Fruit fly (Drosophila melanogaster): ENCODE measurements around the gene csw.

csw gene

dm6 chrX:2123013-2123964 lies 29.3 kb downstream of the csw start, which contains the start of gene ph-d (continued):
- TF ChIP-seq CG30431 (GFP tag; optimal IDR thresholded peaks at IDR 0.05): peak; percentile 38
- no peak for TF ChIP-seq CG42726 (GFP tag; IDR thresholded peaks at IDR 0.05; ENCODE audit: partially characterized antibody)
- peak; percentile 50 for TF ChIP-seq fd96Cb (tag; optimal IDR thresholded peaks at IDR 0.05)
- peak; percentile 1 for TF ChIP-seq vfl (GFP tag; optimal IDR thresholded peaks at IDR 0.05)
- TF ChIP-seq sr (GFP tag; IDR thresholded peaks at IDR 0.05): no peak
- TF ChIP-seq CG6813 (GFP tag; optimal IDR thresholded peaks at IDR 0.05): peak; percentile 13
- peak; percentile 31 for TF ChIP-seq Fer3 (tag; optimal IDR thresholded peaks at IDR 0.05)
- TF ChIP-seq ro (GFP tag; IDR thresholded peaks at IDR 0.05): no peak
- TF ChIP-seq disco-r (GFP tag; optimal IDR thresholded peaks at IDR 0.05): no peak
- TF ChIP-seq MBD-R2 (GFP tag; IDR thresholded peaks at IDR 0.05): peak; percentile 18; the same call in 1 of the 2 replicates
- TF ChIP-seq Lpt (GFP tag; optimal IDR thresholded peaks at IDR 0.05): peak; percentile 87
- no peak for TF ChIP-seq wek (GFP tag; optimal IDR thresholded peaks at IDR 0.05)
- peak; percentile 90 for TF ChIP-seq row (GFP tag; IDR thresholded peaks at IDR 0.05)
- TF ChIP-seq CG15479 (GFP tag; optimal IDR thresholded peaks at IDR 0.05): peak; percentile 69
- no peak for TF ChIP-seq h (optimal IDR thresholded peaks at IDR 0.05)
- no peak for TF ChIP-seq ab (GFP tag; optimal IDR thresholded peaks at IDR 0.05)
- peak; percentile 35 for TF ChIP-seq Lhr (GFP tag; optimal IDR thresholded peaks at IDR 0.05)
- no peak for TF ChIP-seq toy (GFP tag; IDR thresholded peaks at IDR 0.05)
- peak; percentile 99 for TF ChIP-seq kni (GFP tag; optimal IDR thresholded peaks at IDR 0.05)
- TF ChIP-seq Jarid2 (GFP tag; optimal IDR thresholded peaks at IDR 0.05): peak; percentile 91
- TF ChIP-seq CG10462 (GFP tag; optimal IDR thresholded peaks at IDR 0.05): peak; percentile 98
- TF ChIP-seq CG10565 (GFP tag; optimal IDR thresholded peaks at IDR 0.05): no peak
- no peak for TF ChIP-seq Fer2 (tag; optimal IDR thresholded peaks at IDR 0.05)
- peak; percentile 91 for TF ChIP-seq Drgx (GFP tag; IDR thresholded peaks at IDR 0.05)
- TF ChIP-seq sob (GFP tag; IDR thresholded peaks at IDR 0.05): peak; percentile 34; the same call in 1 of the 2 replicates
- TF ChIP-seq Camta (GFP tag; optimal IDR thresholded peaks at IDR 0.05): no peak
- 0 out of 3 replicates have a peak, but pooled peaks have one; percentile 7 for TF ChIP-seq ken (GFP tag; IDR thresholded peaks at IDR 0.05)
- TF ChIP-seq CG2129 (GFP tag; IDR thresholded peaks at IDR 0.05; ENCODE audit: partially characterized antibody): no peak
- TF ChIP-seq dimm (GFP tag; IDR thresholded peaks at IDR 0.05): no peak
- TF ChIP-seq CG11504 (tag; optimal IDR thresholded peaks at IDR 0.05): peak; percentile 60
- TF ChIP-seq Gug (GFP tag; IDR thresholded peaks at IDR 0.05): no peak
- TF ChIP-seq Hr39 (optimal IDR thresholded peaks at IDR 0.05): no peak

- peak; percentile 76 for TF ChIP-seq Dad (GFP tag; optimal IDR thresholded peaks at IDR 0.05)
- TF ChIP-seq CG13624 (GFP tag; optimal IDR thresholded peaks at IDR 0.05): peak; percentile 54
- no peak for TF ChIP-seq fru (optimal IDR thresholded peaks at IDR 0.05)
- TF ChIP-seq CG6813 (GFP tag; optimal IDR thresholded peaks at IDR 0.05): peak; percentile 98
- TF ChIP-seq CG11456 (GFP tag; IDR thresholded peaks at IDR 0.05): peak; percentile 93
- peak; percentile 97 for TF ChIP-seq D19A (tag; optimal IDR thresholded peaks at IDR 0.05)
- peak; percentile 92 for TF ChIP-seq CG9932 (GFP tag; IDR thresholded peaks at IDR 0.05)
- TF ChIP-seq Chrac-16 (GFP tag; optimal IDR thresholded peaks at IDR 0.05): peak; percentile 92
- peak; percentile 90 for TF ChIP-seq CG18476 (GFP tag; optimal IDR thresholded peaks at IDR 0.05)
- TF ChIP-seq Nf-YC (tag; optimal IDR thresholded peaks at IDR 0.05): peak; percentile 89
- no peak for TF ChIP-seq bbx (GFP tag; IDR thresholded peaks at IDR 0.05; ENCODE audit: partially characterized antibody)
- TF ChIP-seq CG17186 (GFP tag; optimal IDR thresholded peaks at IDR 0.05): peak; percentile 50
- TF ChIP-seq CoRest (tag; optimal IDR thresholded peaks at IDR 0.05): peak; percentile 99
- TF ChIP-seq CG2116 (GFP tag; optimal IDR thresholded peaks at IDR 0.05): peak; percentile 77
- peak; percentile 99 for TF ChIP-seq gem (tag; optimal IDR thresholded peaks at IDR 0.05)
- TF ChIP-seq bcd (GFP tag; optimal IDR thresholded peaks at IDR 0.05): peak; percentile 97
- TF ChIP-seq CG12659 (GFP tag; optimal IDR thresholded peaks at IDR 0.05): peak; percentile 98
- TF ChIP-seq CG12071 (GFP tag; optimal IDR thresholded peaks at IDR 0.05): peak; percentile 83
Measured at dm6 chrX:2123965-2124688, 30.1 kb downstream of the csw start.

Data from whole organism, embryonic.